Worm (Caenorhabditis elegans) whole organism, late embryonic: ENCODE data around the gene emb-27.

Source experiments
- ama-1 ChIP-seq: fragments of 150-350 bp; optimal IDR thresholded peaks from 2 replicates; lab custom pipeline; 2014
- ceh-24 ChIP-seq: sonication (generic microtip); optimal IDR thresholded peaks from 2 replicates; lab custom pipeline; 2016; ENCODE audit warnings: mild to moderate bottlenecking, missing genetic modification characterization, missing compliant biosample characterization
- ceh-30 ChIP-seq: fragments of 150-350 bp; optimal IDR thresholded peaks from 2 replicates; lab custom pipeline; 2014; ENCODE audit warnings: missing biosample characterization, missing genetic modification characterization
- ceh-6 ChIP-seq: fragments of 200-800 bp; sonication (Bioruptor generic); optimal IDR thresholded peaks from 2 replicates; lab custom pipeline; 2018; ENCODE audit warnings: mild to moderate bottlenecking, missing genetic modification characterization, missing compliant biosample characterization
- eyg-1 ChIP-seq: sonication (generic microtip); optimal IDR thresholded peaks from 2 replicates; lab custom pipeline; 2016; ENCODE audit warnings: missing genotype, missing genetic modification characterization, missing compliant biosample characterization
- fkh-6 ChIP-seq: sonication (generic microtip); optimal IDR thresholded peaks from 2 replicates; lab custom pipeline; 2016; ENCODE audit warnings: missing genetic modification characterization, missing compliant biosample characterization
- gmeb-2 ChIP-seq: sonication (generic microtip); optimal IDR thresholded peaks from 2 replicates; lab custom pipeline; 2016; ENCODE audit warnings: missing genetic modification characterization, inconsistent platforms, missing compliant biosample characterization
- mec-3 ChIP-seq: sonication (generic microtip); optimal IDR thresholded peaks from 2 replicates; lab custom pipeline; 2016; ENCODE audit warnings: borderline replicate concordance, missing genetic modification characterization, missing compliant biosample characterization
- sox-2 ChIP-seq: fragments of 200-800 bp; sonication (Bioruptor generic); IDR thresholded peaks from 2 replicates; pipeline ENCODE4 v1.3.6; 2022; ENCODE audit warnings: missing genetic modification reagents, missing genetic modification characterization, missing compliant biosample characterization
- unc-86 ChIP-seq: sonication (generic microtip); optimal IDR thresholded peaks from 2 replicates; lab custom pipeline; 2016; ENCODE audit warnings: missing genetic modification characterization, missing compliant biosample characterization

- TF ChIP-seq ceh-6 (GFP tag; lab: Kevin White, UChicago) (no peak), ama-1 (no peak), gmeb-2 (no peak), mec-3 (tag; lab: Kevin White, UChicago) (no peak), eyg-1 (tag; lab: Kevin White, UChicago) (no peak), fkh-6 (tag; lab: Kevin White, UChicago) (no peak), ceh-30 (tag; lab: Kevin White, UChicago) (no peak), ceh-24 (tag; lab: Kevin White, UChicago) (no peak), unc-86 (tag; lab: Kevin White, UChicago) (no peak), sox-2 (GFP tag; lab: Robert Waterston, UW) (no peak)
Observed at ce11 chrII:8204039-8204438, 42.1 kb upstream of the emb-27 start, which contains the start of gene col-76.
